Worm (Caenorhabditis elegans) whole organism, L1 larva: ENCODE results near the gene C16C8.10.
A peak's percentile ranks its signal among the peaks of the same experiment; 100 is the strongest.

Experiments used
- C04F5.9 ChIP-seq: sonication (generic microtip); optimal IDR thresholded peaks from 2 replicates; lab custom pipeline; 2016; ENCODE audit warnings: missing genetic modification characterization, missing compliant biosample characterization
- C16A3.4 ChIP-seq: fragments of 150-350 bp; optimal IDR thresholded peaks from 2 replicates; lab custom pipeline; 2014; ENCODE audit warnings: missing biosample characterization, missing genetic modification characterization
- C34B4.2 ChIP-seq: sonication (generic microtip); optimal IDR thresholded peaks from 2 replicates; lab custom pipeline; 2017; ENCODE audit warnings: mild to moderate bottlenecking, missing genetic modification characterization, missing compliant biosample characterization
- F16B12.6 ChIP-seq: fragments of 150-350 bp; optimal IDR thresholded peaks from 2 replicates; lab custom pipeline; 2014; ENCODE audit warnings: missing biosample characterization, missing genetic modification characterization
- blmp-1 ChIP-seq: fragments of 150-350 bp; optimal IDR thresholded peaks from 2 replicates; lab custom pipeline; 2014; ENCODE audit warnings: missing biosample characterization, missing genetic modification characterization
- ceh-63 ChIP-seq: fragments of 200-800 bp; sonication (Bioruptor generic); optimal IDR thresholded peaks from 2 replicates; lab custom pipeline; 2018; ENCODE audit warnings: mild to moderate bottlenecking, missing genetic modification characterization, missing compliant biosample characterization
- ceh-82 ChIP-seq, 3 experiments: fragments of 150-350 bp in 1 of 3; sonication (generic microtip) in 2 of 3; optimal IDR thresholded peaks; 2 replicates each; lab custom pipeline; 2014 to 2017; ENCODE audit warnings: missing biosample characterization in 3 of 3, missing genetic modification characterization in 3 of 3
- dsc-1 ChIP-seq: sonication (generic microtip); optimal IDR thresholded peaks from 2 replicates; lab custom pipeline; 2016; ENCODE audit warnings: mild to moderate bottlenecking, missing genetic modification characterization, missing compliant biosample characterization
- egl-13 ChIP-seq: sonication (generic microtip); optimal IDR thresholded peaks from 2 replicates; lab custom pipeline; 2016; ENCODE audit warnings: missing genotype, missing genetic modification reagents, missing genetic modification characterization, missing compliant biosample characterization
- egl-27 ChIP-seq, 2 experiments: fragments of 150-350 bp in 1 of 2; sonication (generic microtip); optimal IDR thresholded peaks; 3 replicates each; lab custom pipeline; 2017 to 2018; ENCODE audit warnings: missing biosample characterization in 2 of 2, missing genetic modification characterization in 2 of 2, missing genetic modification reagents in 2 of 2
- elt-2 ChIP-seq: sonication (generic microtip); optimal IDR thresholded peaks from 2 replicates; lab custom pipeline; 2016; ENCODE audit warnings: missing genetic modification characterization, mild to moderate bottlenecking, inconsistent platforms, missing compliant biosample characterization, missing genetic modification reagents
- elt-3 ChIP-seq, 6 experiments: fragments of 150-350 bp in 1 of 6; sonication (generic microtip); optimal IDR thresholded peaks; 2 replicates each; lab custom pipeline; 2017 to 2018; ENCODE audit warnings: missing biosample characterization in 6 of 6, missing genetic modification characterization in 6 of 6, inconsistent platforms in 1 of 6
- fkh-4 ChIP-seq: sonication (generic microtip); optimal IDR thresholded peaks from 2 replicates; lab custom pipeline; 2016; ENCODE audit warnings: missing compliant biosample characterization, missing genetic modification characterization, borderline replicate concordance
- fkh-8 ChIP-seq: sonication (generic microtip); optimal IDR thresholded peaks from 2 replicates; lab custom pipeline; 2016; ENCODE audit warnings: mild to moderate bottlenecking, missing genetic modification characterization, missing compliant biosample characterization
- hlh-4 ChIP-seq: sonication (generic microtip); optimal IDR thresholded peaks from 2 replicates; lab custom pipeline; 2016; ENCODE audit warnings: mild to moderate bottlenecking, missing genetic modification characterization, missing compliant biosample characterization
- irx-1 ChIP-seq: sonication (generic microtip); optimal IDR thresholded peaks from 2 replicates; lab custom pipeline; 2016; ENCODE audit warnings: missing genetic modification characterization, missing compliant biosample characterization
- isw-1 ChIP-seq: fragments of 200-800 bp; sonication (Bioruptor generic); IDR thresholded peaks from 2 replicates; pipeline ENCODE4 v1.3.6; 2022; ENCODE audit warnings: missing genetic modification characterization, missing compliant biosample characterization
- jun-1 ChIP-seq: fragments of 150-350 bp; optimal IDR thresholded peaks from 2 replicates; lab custom pipeline; 2014; ENCODE audit warnings: missing biosample characterization, missing genetic modification reagents, missing genetic modification characterization
- lin-14 ChIP-seq: fragments of 200-800 bp; sonication (Bioruptor generic); optimal IDR thresholded peaks from 2 replicates; lab custom pipeline; 2018; ENCODE audit warnings: mild to moderate bottlenecking, missing genetic modification characterization, moderate library complexity, missing compliant biosample characterization
- lir-3 ChIP-seq: sonication (generic microtip); optimal IDR thresholded peaks from 2 replicates; lab custom pipeline; 2016; ENCODE audit warnings: mild to moderate bottlenecking, missing genetic modification characterization, moderate library complexity, missing compliant biosample characterization; ENCODE audit not compliant: poor library complexity
- mef-2 ChIP-seq: fragments of 150-350 bp; optimal IDR thresholded peaks from 2 replicates; lab custom pipeline; 2014; ENCODE audit warnings: missing biosample characterization, missing genetic modification characterization
- nhr-11 ChIP-seq: fragments of 150-350 bp; optimal IDR thresholded peaks from 2 replicates; lab custom pipeline; 2014; ENCODE audit warnings: missing biosample characterization, missing genetic modification characterization
- nhr-12 ChIP-seq: sonication (generic microtip); optimal IDR thresholded peaks from 2 replicates; lab custom pipeline; 2017; ENCODE audit warnings: missing biosample characterization, missing genetic modification characterization
- nhr-19 ChIP-seq: fragments of 200-800 bp; sonication (Bioruptor generic); conservative IDR thresholded peaks from 2 replicates; pipeline ENCODE4 v1.3.6; 2022; ENCODE audit warnings: missing genetic modification characterization, missing compliant biosample characterization
- nhr-237 ChIP-seq: fragments of 150-350 bp; optimal IDR thresholded peaks from 2 replicates; lab custom pipeline; 2014; ENCODE audit warnings: missing biosample characterization, missing genetic modification characterization
- nhr-28 ChIP-seq: fragments of 150-350 bp; optimal IDR thresholded peaks from 2 replicates; lab custom pipeline; 2014; ENCODE audit warnings: missing biosample characterization, missing genetic modification characterization
- nhr-84 ChIP-seq: sonication (generic microtip); optimal IDR thresholded peaks from 2 replicates; lab custom pipeline; 2017; ENCODE audit warnings: missing biosample characterization, missing genetic modification characterization
- nhr-90 ChIP-seq: sonication (generic microtip); optimal IDR thresholded peaks from 2 replicates; lab custom pipeline; 2016; ENCODE audit warnings: mild to moderate bottlenecking, missing genetic modification characterization, missing compliant biosample characterization; ENCODE audit not compliant: poor library complexity
- pag-3 ChIP-seq: sonication (generic microtip); optimal IDR thresholded peaks from 2 replicates; lab custom pipeline; 2017; ENCODE audit warnings: missing genetic modification characterization, mild to moderate bottlenecking, missing compliant biosample characterization, antibody characterized with exemption, borderline replicate concordance; ENCODE audit not compliant: insufficient read depth
- pax-3 ChIP-seq: fragments of 200-800 bp; sonication (Bioruptor generic); optimal IDR thresholded peaks from 2 replicates; lab custom pipeline; 2018; ENCODE audit warnings: mild to moderate bottlenecking, missing genetic modification characterization, moderate library complexity, missing compliant biosample characterization
- snpc-4 ChIP-seq: fragments of 150-350 bp; optimal IDR thresholded peaks from 2 replicates; lab custom pipeline; 2014; ENCODE audit warnings: missing biosample characterization, missing genetic modification characterization
- snu-23 ChIP-seq: sonication (generic microtip); optimal IDR thresholded peaks from 2 replicates; lab custom pipeline; 2016; ENCODE audit warnings: missing genetic modification characterization, missing compliant biosample characterization
- swsn-7 ChIP-seq: sonication (generic microtip); optimal IDR thresholded peaks from 2 replicates; lab custom pipeline; 2016; ENCODE audit warnings: missing genetic modification characterization, missing compliant biosample characterization
- tlp-1 ChIP-seq: fragments of 150-350 bp; optimal IDR thresholded peaks from 2 replicates; lab custom pipeline; 2014; ENCODE audit warnings: missing biosample characterization, missing genetic modification characterization
- unc-30 ChIP-seq: sonication (generic microtip); optimal IDR thresholded peaks from 2 replicates; lab custom pipeline; 2017; ENCODE audit warnings: missing biosample characterization, missing genetic modification characterization
- unc-62 ChIP-seq: fragments of 150-350 bp; optimal IDR thresholded peaks from 2 replicates; lab custom pipeline; 2014; ENCODE audit warnings: missing biosample characterization, missing genetic modification reagents, missing genetic modification characterization
- unc-86 ChIP-seq: sonication (generic microtip); optimal IDR thresholded peaks from 2 replicates; lab custom pipeline; 2016; ENCODE audit warnings: missing genetic modification characterization, missing compliant biosample characterization
- vab-15 ChIP-seq: sonication (generic microtip); optimal IDR thresholded peaks from 2 replicates; lab custom pipeline; 2017; ENCODE audit warnings: missing genotype, mild to moderate bottlenecking, missing genetic modification characterization, missing compliant biosample characterization
- zag-1 ChIP-seq: fragments of 150-350 bp; optimal IDR thresholded peaks from 2 replicates; lab custom pipeline; 2014; ENCODE audit warnings: missing biosample characterization, missing genetic modification characterization
- zip-4 ChIP-seq: fragments of 200-800 bp; sonication (Bioruptor generic); optimal IDR thresholded peaks from 2 replicates; lab custom pipeline; 2018; ENCODE audit warnings: mild to moderate bottlenecking, missing genetic modification characterization, moderate library complexity, missing compliant biosample characterization
- ztf-11 ChIP-seq, 2 experiments: sonication (generic microtip); optimal IDR thresholded peaks; 2 replicates each; lab custom pipeline; 2016 to 2017; ENCODE audit warnings: missing genetic modification characterization in 2 of 2, missing biosample characterization in 1 of 2, missing compliant biosample characterization in 1 of 2
- ztf-4 ChIP-seq: fragments of 150-350 bp; optimal IDR thresholded peaks from 2 replicates; lab custom pipeline; 2014; ENCODE audit warnings: missing biosample characterization, missing genetic modification characterization

C16C8.10 gene

DNA sequence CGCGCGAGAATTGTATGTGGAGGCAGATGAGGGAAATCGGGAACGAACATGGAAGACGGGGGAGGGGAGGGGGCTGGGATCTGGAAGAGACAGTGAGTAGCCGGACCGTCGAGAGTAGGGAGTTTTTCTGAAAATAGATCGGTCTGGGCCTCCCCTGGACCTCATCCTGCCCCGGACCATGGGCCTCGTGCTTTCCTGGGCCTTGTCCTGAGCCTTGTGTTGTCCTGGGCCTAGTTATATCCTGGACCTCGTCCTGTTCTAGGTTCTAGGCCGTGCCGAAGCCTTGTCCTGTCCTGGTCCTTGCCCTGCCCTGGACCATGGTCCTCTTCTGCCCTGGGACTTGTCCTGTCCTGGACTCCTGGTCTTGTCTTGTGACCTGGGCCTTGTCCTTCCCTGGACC is 27.1 kb downstream of the C16C8.10 start (continued):
- TF ChIP-seq ceh-63 (GFP tag; lab: Kevin White, UChicago), result no peak
- TF ChIP-seq nhr-84 (tag; lab: Kevin White, UChicago), result no peak
- TF ChIP-seq pag-3 (tag; lab: Kevin White, UChicago), result no peak

ce11 chrII:3436412-3436811 is 28.1 kb downstream of the C16C8.10 start, which contains the start of gene skpo-2:
TSS of gene skpo-2 (minus strand) at chrII:3436512.
- TF ChIP-seq isw-1 (GFP tag; lab: Robert Waterston, UW), result no peak
- no peak for TF ChIP-seq elt-2 (tag; lab: Kevin White, UChicago)
- no peak for TF ChIP-seq blmp-1 (tag; lab: Kevin White, UChicago)
- TF ChIP-seq swsn-7, result no peak
- TF ChIP-seq unc-30 (tag; lab: Kevin White, UChicago), result no peak
- no peak for TF ChIP-seq egl-13 (tag; lab: Kevin White, UChicago)
- no peak for TF ChIP-seq C34B4.2
- TF ChIP-seq elt-3 (tag; optimal IDR thresholded peaks at IDR 0.05; lab: Kevin White, UChicago), result no peak

- TF ChIP-seq lin-14 (GFP tag; lab: Kevin White, UChicago), result peak; percentile 37
- no peak for TF ChIP-seq snu-23 (GFP tag; lab: Kevin White, UChicago)
- no peak for TF ChIP-seq unc-62
- TF ChIP-seq egl-27 (tag; optimal IDR thresholded peaks at IDR 0.05; lab: Kevin White, UChicago), result no peak
- TF ChIP-seq snpc-4 (tag; lab: Kevin White, UChicago), result peak; percentile 75
- no peak for TF ChIP-seq dsc-1 (tag; lab: Kevin White, UChicago)
- TF ChIP-seq mef-2 (tag; lab: Kevin White, UChicago), result no peak
- TF ChIP-seq fkh-4 (tag; lab: Kevin White, UChicago), result no peak
- TF ChIP-seq nhr-90 (tag; lab: Kevin White, UChicago), result no peak
- TF ChIP-seq ztf-4 (tag; lab: Kevin White, UChicago), result no peak
These were observed 29.5 kb downstream of the C16C8.10 start for ce11 chrII:3434893-3435503.

- TF ChIP-seq zag-1 (tag; lab: Kevin White, UChicago), result no peak
- TF ChIP-seq F16B12.6 (tag; lab: Kevin White, UChicago), result no peak
- TF ChIP-seq fkh-4 (tag; lab: Kevin White, UChicago), result no peak
- TF ChIP-seq nhr-19 (GFP tag; lab: Robert Waterston, UW), result no peak
- TF ChIP-seq irx-1 (tag; lab: Kevin White, UChicago), result no peak
- no peak for TF ChIP-seq blmp-1 (tag; lab: Kevin White, UChicago)
- TF ChIP-seq snu-23 (GFP tag; lab: Kevin White, UChicago), result no peak
These were observed 35.1 kb downstream of the C16C8.10 start, which contains the start of gene C16C8.18 for ce11 chrII:3429400-3429799. TSS of gene C16C8.18 (plus strand) at chrII:3429700.

- TF ChIP-seq ceh-63 (GFP tag; lab: Kevin White, UChicago), result no peak
- TF ChIP-seq snpc-4 (tag; lab: Kevin White, UChicago), result no peak
- TF ChIP-seq swsn-7, result peak; percentile 25
- peak in 1 of 3 experiments; percentile 46 for TF ChIP-seq ceh-82 (tag; optimal IDR thresholded peaks at IDR 0.05; lab: Kevin White, UChicago)
- TF ChIP-seq jun-1 (tag; lab: Kevin White, UChicago), result no peak
- TF ChIP-seq zip-4 (GFP tag; lab: Kevin White, UChicago), result no peak
- TF ChIP-seq nhr-19 (GFP tag; lab: Robert Waterston, UW), result no peak
- no peak for TF ChIP-seq nhr-12
- TF ChIP-seq lir-3 (tag; lab: Kevin White, UChicago), result no peak
- no peak for TF ChIP-seq elt-2 (tag; lab: Kevin White, UChicago)
- TF ChIP-seq ztf-11 (tag; optimal IDR thresholded peaks at IDR 0.05; lab: Kevin White, UChicago), result no peak
- no peak for TF ChIP-seq hlh-4 (tag; lab: Kevin White, UChicago)
- no peak for TF ChIP-seq nhr-28 (tag; lab: Kevin White, UChicago)
- TF ChIP-seq vab-15, result no peak
- peak; percentile 32 for TF ChIP-seq unc-86 (tag; lab: Kevin White, UChicago)
- TF ChIP-seq egl-27 (tag; optimal IDR thresholded peaks at IDR 0.05; lab: Kevin White, UChicago), result no peak
- no peak for TF ChIP-seq nhr-237 (tag; lab: Kevin White, UChicago)
- TF ChIP-seq C16A3.4 (tag; lab: Kevin White, UChicago), result no peak
- TF ChIP-seq fkh-8 (tag; lab: Kevin White, UChicago), result peak; percentile 62
- no peak for TF ChIP-seq pax-3
- TF ChIP-seq C04F5.9, result no peak
- TF ChIP-seq tlp-1 (tag; lab: Kevin White, UChicago), result no peak
- TF ChIP-seq nhr-11 (tag; lab: Kevin White, UChicago), result no peak
These were observed 36.2 kb downstream of the C16C8.10 start for ce11 chrII:3428158-3428704.
